Fruit fly (Drosophila melanogaster) whole organism, embryonic: ENCODE results near the gene Pex16.

Experiments used
- Antp ChIP-seq: fragments of 200-800 bp; sonication (Bioruptor generic); optimal IDR thresholded peaks from 3 replicates; lab custom pipeline; 2016; ENCODE audit warnings: missing biosample characterization, missing genetic modification characterization
- Awh ChIP-seq: fragments of 200-800 bp; sonication (Bioruptor generic); IDR thresholded peaks from 2 replicates; pipeline ENCODE4, ENCODE4 v1.3.6; 2022; ENCODE audit warnings: missing biosample characterization, missing genetic modification characterization
- B-H1 ChIP-seq: fragments of 200-800 bp; sonication (Bioruptor generic); IDR thresholded peaks from 3 replicates; pipeline ENCODE4 v1.3.6; 2022; ENCODE audit warnings: missing biosample characterization, missing genetic modification characterization
- BEAF-32 ChIP-seq: fragments of 200-800 bp; sonication (Bioruptor generic); optimal IDR thresholded peaks from 3 replicates; lab custom pipeline; 2017; ENCODE audit warnings: missing biosample characterization, missing genetic modification characterization, mild to moderate bottlenecking, moderate library complexity, missing genetic modification reagents
- CG10267 ChIP-seq: fragments of 200-800 bp; sonication (Bioruptor generic); optimal IDR thresholded peaks from 2 replicates; lab custom pipeline; 2018; ENCODE audit warnings: missing biosample characterization, mild to moderate bottlenecking, missing genetic modification characterization, moderate library complexity
- CG11247 ChIP-seq: fragments of 200-800 bp; sonication (Bioruptor generic); IDR thresholded peaks from 2 replicates; pipeline ENCODE4 v1.3.6; 2022; ENCODE audit warnings: missing biosample characterization, missing genetic modification characterization
- CG13894 ChIP-seq: fragments of 200-800 bp; sonication (Bioruptor generic); optimal IDR thresholded peaks from 3 replicates; lab custom pipeline; 2018; ENCODE audit warnings: missing biosample characterization, mild to moderate bottlenecking, missing genetic modification characterization, moderate library complexity
- CG15073 ChIP-seq: fragments of 200-800 bp; sonication (Bioruptor generic); optimal IDR thresholded peaks from 2 replicates; lab custom pipeline; 2016; ENCODE audit warnings: missing biosample characterization, missing genetic modification characterization
- CG1603 ChIP-seq: fragments of 200-800 bp; sonication (Bioruptor generic); optimal IDR thresholded peaks from 2 replicates; lab custom pipeline; 2019; ENCODE audit warnings: missing biosample characterization, mild to moderate bottlenecking, missing genetic modification characterization, moderate library complexity
- CG17328 ChIP-seq: fragments of 200-800 bp; sonication (Bioruptor generic); IDR thresholded peaks from 2 replicates; pipeline ENCODE4 v1.3.6; 2022; ENCODE audit warnings: missing biosample characterization, missing genetic modification characterization
- CG17359 ChIP-seq: fragments of 200-800 bp; sonication (Bioruptor generic); optimal IDR thresholded peaks from 3 replicates; lab custom pipeline; 2018; ENCODE audit warnings: missing biosample characterization, mild to moderate bottlenecking, missing genetic modification characterization, moderate library complexity
- CG17568 ChIP-seq: fragments of 200-800 bp; sonication (Bioruptor generic); optimal IDR thresholded peaks from 2 replicates; lab custom pipeline; 2018; ENCODE audit warnings: missing biosample characterization, mild to moderate bottlenecking, missing genetic modification characterization, moderate library complexity
- CG17612 ChIP-seq: fragments of 200-800 bp; sonication (Bioruptor generic); IDR thresholded peaks from 2 replicates; pipeline ENCODE4 v1.3.6; 2022; ENCODE audit warnings: missing biosample characterization, missing genetic modification characterization
- CG18476 ChIP-seq: fragments of 200-800 bp; sonication (Bioruptor generic); optimal IDR thresholded peaks from 2 replicates; lab custom pipeline; 2016; ENCODE audit warnings: missing biosample characterization, mild to moderate bottlenecking, missing genetic modification characterization
- CG30403 ChIP-seq: fragments of 200-800 bp; sonication (Bioruptor generic); optimal IDR thresholded peaks from 3 replicates; lab custom pipeline; 2016; ENCODE audit warnings: missing biosample characterization, missing genetic modification characterization
- CG33213 ChIP-seq: fragments of 200-800 bp; sonication (Bioruptor generic); optimal IDR thresholded peaks from 3 replicates; lab custom pipeline; 2016; ENCODE audit warnings: missing biosample characterization, missing genetic modification characterization
- CG3726 ChIP-seq: fragments of 200-800 bp; sonication (Bioruptor generic); IDR thresholded peaks from 3 replicates; pipeline ENCODE4, ENCODE4 v1.3.6; 2022; ENCODE audit warnings: missing biosample characterization, missing genetic modification characterization
- CG4360 ChIP-seq: fragments of 200-800 bp; sonication (Bioruptor generic); IDR thresholded peaks from 2 replicates; pipeline ENCODE4 v1.3.6; 2022; ENCODE audit warnings: missing biosample characterization, missing genetic modification characterization
- CG6175 ChIP-seq: fragments of 200-800 bp; sonication (Bioruptor generic); IDR thresholded peaks from 3 replicates; pipeline ENCODE4 v1.3.6; 2022; ENCODE audit warnings: missing biosample characterization, missing genetic modification characterization
- CG6813 ChIP-seq: fragments of 200-800 bp; sonication (Bioruptor generic); optimal IDR thresholded peaks from 2 replicates; lab custom pipeline; 2017; ENCODE audit warnings: missing biosample characterization, missing genetic modification characterization, mild to moderate bottlenecking, moderate library complexity, missing genetic modification reagents
- CG9727 ChIP-seq: fragments of 200-800 bp; sonication (Bioruptor generic); optimal IDR thresholded peaks from 3 replicates; lab custom pipeline; 2017; ENCODE audit warnings: missing biosample characterization, mild to moderate bottlenecking, missing genetic modification characterization
- D ChIP-seq, 2 experiments: fragments of 200-800 bp in 1 of 2; fragments of >200 bp in 1 of 2; sonication (Bioruptor generic) in 1 of 2; optimal IDR thresholded peaks; 2 replicates in 1 of 2; 3 replicates in 1 of 2; lab custom pipeline; 2017; ENCODE audit warnings: mild to moderate bottlenecking in 1 of 2, missing biosample characterization in 1 of 2, missing genetic modification characterization in 1 of 2, missing genetic modification reagents in 1 of 2
- ERR ChIP-seq: fragments of 200-800 bp; sonication (Bioruptor generic); optimal IDR thresholded peaks from 2 replicates; lab custom pipeline; 2016; ENCODE audit warnings: missing biosample characterization, missing genetic modification characterization
- Hmx ChIP-seq: fragments of 200-800 bp; sonication (Bioruptor generic); optimal IDR thresholded peaks from 2 replicates; lab custom pipeline; 2016; ENCODE audit warnings: missing biosample characterization, missing genetic modification characterization
- Hr51 ChIP-seq, 2 experiments: fragments of 200-800 bp; sonication (Bioruptor generic); optimal IDR thresholded peaks; 2 replicates in 1 of 2; 3 replicates in 1 of 2; lab custom pipeline; 2016 to 2018; ENCODE audit warnings: missing biosample characterization in 2 of 2, missing genetic modification characterization in 2 of 2, mild to moderate bottlenecking in 1 of 2, moderate library complexity in 1 of 2
- Med ChIP-seq: fragments of 200-800 bp; sonication (Bioruptor generic); peaks from one replicate; lab custom pipeline; 2016; ENCODE audit warnings: missing biosample characterization, missing genetic modification characterization, mild to moderate bottlenecking, inconsistent platforms, moderate library complexity
- Nf-YC ChIP-seq: fragments of 200-800 bp; optimal IDR thresholded peaks from 3 replicates; lab custom pipeline; 2019; ENCODE audit warnings: missing biosample characterization, mild to moderate bottlenecking, missing genetic modification characterization, moderate library complexity
- NfI ChIP-seq: fragments of 200-800 bp; sonication (Bioruptor generic); optimal IDR thresholded peaks from 3 replicates; lab custom pipeline; 2018; ENCODE audit warnings: missing biosample characterization, mild to moderate bottlenecking, missing genetic modification characterization, moderate library complexity
- Tbp ChIP-seq: fragments of >200 bp; optimal IDR thresholded peaks from 2 replicates; lab custom pipeline; 2018; ENCODE audit warnings: missing biosample characterization, missing genetic modification characterization
- Xbp1 ChIP-seq: fragments of 200-800 bp; sonication (Bioruptor generic); optimal IDR thresholded peaks from 3 replicates; lab custom pipeline; 2016; ENCODE audit warnings: missing biosample characterization, mild to moderate bottlenecking, missing genetic modification characterization
- bcd ChIP-seq: fragments of 200-800 bp; sonication (Bioruptor generic); optimal IDR thresholded peaks from 2 replicates; lab custom pipeline; 2017; ENCODE audit warnings: missing biosample characterization, mild to moderate bottlenecking, missing genetic modification characterization
- bsh ChIP-seq, 2 experiments: fragments of 200-800 bp; sonication (Bioruptor generic); optimal IDR thresholded peaks; 2 replicates each; lab custom pipeline; 2017 to 2018; ENCODE audit warnings: mild to moderate bottlenecking in 2 of 2, missing biosample characterization in 2 of 2, missing genetic modification characterization in 2 of 2, moderate library complexity in 1 of 2
- cad ChIP-seq: fragments of >200 bp; optimal IDR thresholded peaks from 2 replicates; lab custom pipeline; 2017; ENCODE audit warnings: missing biosample characterization, missing genetic modification characterization
- cg ChIP-seq: fragments of 200-800 bp; sonication (Bioruptor generic); optimal IDR thresholded peaks from 3 replicates; lab custom pipeline; 2019; ENCODE audit warnings: missing biosample characterization, mild to moderate bottlenecking, missing genetic modification characterization, moderate library complexity
- corto ChIP-seq: fragments of 200-800 bp; sonication (Bioruptor generic); optimal IDR thresholded peaks from 2 replicates; lab custom pipeline; 2016; ENCODE audit warnings: missing biosample characterization, mild to moderate bottlenecking, missing genetic modification characterization, moderate library complexity
- insv ChIP-seq, 2 experiments: fragments of 200-800 bp; sonication (Bioruptor generic); optimal IDR thresholded peaks; 3 replicates each; lab custom pipeline; 2016 to 2018; ENCODE audit warnings: missing biosample characterization in 2 of 2, missing genetic modification characterization in 2 of 2
- kay ChIP-seq: fragments of 200-800 bp; sonication (Bioruptor generic); optimal IDR thresholded peaks from 2 replicates; lab custom pipeline; 2016; ENCODE audit warnings: missing biosample characterization, missing genetic modification characterization
- ken ChIP-seq: fragments of 200-800 bp; sonication (Bioruptor generic); IDR thresholded peaks from 3 replicates; pipeline ENCODE4 v1.3.6; 2022; ENCODE audit warnings: missing biosample characterization, missing genetic modification characterization
- lola ChIP-seq, 3 experiments: fragments of >200 bp in 2 of 3; fragments of 200-800 bp in 1 of 3; sonication (Bioruptor generic) in 1 of 3; optimal IDR thresholded peaks; 2 replicates each; lab custom pipeline; 2017 to 2019; ENCODE audit warnings: missing biosample characterization in 3 of 3, missing genetic modification characterization in 3 of 3, mild to moderate bottlenecking in 1 of 3, moderate library complexity in 1 of 3
- pho ChIP-seq: fragments of 200-800 bp; sonication (Bioruptor generic); optimal IDR thresholded peaks from 2 replicates; lab custom pipeline; 2016; ENCODE audit warnings: missing biosample characterization, missing genetic modification characterization
- rib ChIP-seq: fragments of 200-800 bp; sonication (Bioruptor generic); IDR thresholded peaks from 2 replicates; pipeline ENCODE4 v1.3.6; 2022; ENCODE audit warnings: missing biosample characterization, missing genetic modification characterization
- ro ChIP-seq: fragments of 200-800 bp; sonication (Bioruptor generic); IDR thresholded peaks from 2 replicates; pipeline ENCODE4 v1.3.6; 2022; ENCODE audit warnings: missing biosample characterization, missing genetic modification characterization
- schlank ChIP-seq: fragments of 200-800 bp; sonication (Bioruptor generic); optimal IDR thresholded peaks from 2 replicates; lab custom pipeline; 2018; ENCODE audit warnings: missing biosample characterization, mild to moderate bottlenecking, missing genetic modification characterization
- slp2 ChIP-seq: fragments of 200-800 bp; sonication (Bioruptor generic); optimal IDR thresholded peaks from 2 replicates; lab custom pipeline; 2016; ENCODE audit warnings: missing biosample characterization, missing genetic modification characterization
- so ChIP-seq: fragments of 200-800 bp; sonication (Bioruptor generic); IDR thresholded peaks from 3 replicates; pipeline ENCODE4 v1.3.6; 2022; ENCODE audit warnings: missing biosample characterization, missing genetic modification characterization
- sob ChIP-seq: fragments of 200-800 bp; sonication (Bioruptor generic); IDR thresholded peaks from 2 replicates; pipeline ENCODE4 v1.3.6; 2022; ENCODE audit warnings: missing biosample characterization, missing genetic modification characterization
- unc-4 ChIP-seq: fragments of 200-800 bp; sonication (Bioruptor generic); IDR thresholded peaks from 2 replicates; pipeline ENCODE4 v1.3.6; 2022; ENCODE audit warnings: missing biosample characterization, missing genetic modification characterization; ENCODE audit not compliant: partially characterized antibody
- vnd ChIP-seq: fragments of 200-800 bp; sonication (Bioruptor generic); IDR thresholded peaks from 3 replicates; pipeline ENCODE4 v1.3.6; 2022; ENCODE audit warnings: missing biosample characterization, missing genetic modification characterization; ENCODE audit not compliant: partially characterized antibody
- zen2 ChIP-seq: fragments of 200-800 bp; sonication (Bioruptor generic); IDR thresholded peaks from 3 replicates; pipeline ENCODE4 v1.3.6; 2022; ENCODE audit warnings: missing biosample characterization, missing genetic modification characterization; ENCODE audit not compliant: partially characterized antibody

Pex16 gene

dm6 chr3L:20785742-20786427 lies 7.8 kb upstream of the Pex16 start, which contains the start of gene Pcif1 (continued):
- TF ChIP-seq corto (GFP tag; lab: Kevin White, UChicago) (peak; percentile 73), zen2 (GFP tag; lab: Robert Waterston, UW) (peak; percentile 99), CG17568 (GFP tag; lab: Kevin White, UChicago) (peak; percentile 28), cad (GFP tag; lab: Kevin White, UChicago) (no peak), Antp (GFP tag; lab: Kevin White, UChicago) (no peak), lola (GFP tag; optimal IDR thresholded peaks at IDR 0.05; lab: Kevin White, UChicago) (no peak), ro (GFP tag; lab: Robert Waterston, UW) (no peak), rib (GFP tag; lab: Robert Waterston, UW) (peak; percentile 50; the same call in 1 of the 2 replicates), ERR (no peak), Xbp1 (GFP tag; lab: Kevin White, UChicago) (no peak), CG13894 (no peak), vnd (GFP tag; lab: Robert Waterston, UW) (peak; percentile 99), CG33213 (GFP tag; lab: Kevin White, UChicago) (no peak), Tbp (no peak), CG10267 (tag; lab: Kevin White, UChicago) (peak; percentile 59), bcd (GFP tag; lab: Kevin White, UChicago) (no peak), CG1603 (tag; lab: Kevin White, UChicago) (peak; percentile 65), unc-4 (peak; percentile 99), Hr51 (GFP tag; optimal IDR thresholded peaks at IDR 0.05; lab: Kevin White, UChicago) (no peak), kay (GFP tag; lab: Kevin White, UChicago) (no peak), CG6175 (no peak), bsh (GFP tag; optimal IDR thresholded peaks at IDR 0.05; lab: Kevin White, UChicago) (no peak), schlank (tag; lab: Kevin White, UChicago) (peak; percentile 1), D (optimal IDR thresholded peaks at IDR 0.05; lab: Kevin White, UChicago) (no peak), D (GFP tag; optimal IDR thresholded peaks at IDR 0.05; lab: Kevin White, UChicago) (no peak), ken (GFP tag; lab: Robert Waterston, UW) (no peak), CG11247 (no peak), CG6813 (GFP tag; lab: Kevin White, UChicago) (no peak), insv (GFP tag; optimal IDR thresholded peaks at IDR 0.05; lab: Kevin White, UChicago) (no peak), so (no peak), BEAF-32 (GFP tag; lab: Kevin White, UChicago) (peak; percentile 98), CG17359 (tag; lab: Kevin White, UChicago) (no peak), slp2 (GFP tag; lab: Kevin White, UChicago) (no peak), B-H1 (GFP tag; lab: Robert Waterston, UW) (no peak), Nf-YC (peak; percentile 3), CG30403 (GFP tag; lab: Kevin White, UChicago) (no peak), CG17328 (GFP tag; lab: Robert Waterston, UW) (no peak), Med (peak; percentile 82), CG17612 (no peak), CG4360 (GFP tag; lab: Robert Waterston, UW) (no peak), CG18476 (no peak), NfI (GFP tag; lab: Kevin White, UChicago) (no peak), pho (GFP tag; lab: Kevin White, UChicago) (no peak), Awh (GFP tag; lab: Robert Waterston, UW) (no peak), CG15073 (GFP tag; lab: Kevin White, UChicago) (no peak), Hmx (no peak), CG9727 (GFP tag; lab: Kevin White, UChicago) (no peak), sob (GFP tag; lab: Robert Waterston, UW) (0 out of 2 replicates have a peak, but pooled peaks have one; percentile 57), CG3726 (GFP tag; lab: Robert Waterston, UW) (no peak), cg (GFP tag; lab: Kevin White, UChicago) (peak; percentile 18)
